Worm (Caenorhabditis elegans) whole organism, L4 larva: ENCODE measurements around the gene C01G12.16.

ENCODE experiments used
- F49E8.2 ChIP-seq: sonication (generic microtip); optimal IDR thresholded peaks from 2 replicates; lab custom pipeline; 2016; ENCODE audit warnings: missing compliant biosample characterization, mild to moderate bottlenecking, missing genetic modification characterization, borderline replicate concordance
- aha-1 ChIP-seq: fragments of 150-350 bp; peaks from one replicate; lab custom pipeline; 2014; ENCODE audit warnings: missing biosample characterization, missing genetic modification characterization
- ama-1 ChIP-seq: fragments of 150-350 bp; optimal IDR thresholded peaks from 2 replicates; lab custom pipeline; 2014; ENCODE audit warnings: inconsistent platforms, mixed read lengths
- arid-1 ChIP-seq: fragments of 200-800 bp; sonication (Bioruptor generic); conservative IDR thresholded peaks from 2 replicates; pipeline ENCODE4 v1.3.6; 2022; ENCODE audit warnings: missing genetic modification reagents, missing genetic modification characterization, missing compliant biosample characterization
- ceh-20 ChIP-seq: fragments of 200-800 bp; sonication (Bioruptor generic); IDR thresholded peaks from 2 replicates; pipeline ENCODE4 v1.3.6; 2022; ENCODE audit warnings: missing genetic modification reagents, missing genetic modification characterization, missing compliant biosample characterization
- ceh-28 ChIP-seq: fragments of 150-350 bp; optimal IDR thresholded peaks from 2 replicates; lab custom pipeline; 2014; ENCODE audit warnings: missing biosample characterization, missing genetic modification reagents, missing genetic modification characterization
- ceh-82 ChIP-seq: sonication (generic microtip); optimal IDR thresholded peaks from 2 replicates; lab custom pipeline; 2017; ENCODE audit warnings: missing biosample characterization, missing genetic modification characterization
- ces-1 ChIP-seq: fragments of 150-350 bp; sonication (generic microtip); optimal IDR thresholded peaks from 4 replicates; lab custom pipeline; 2014; ENCODE audit warnings: missing biosample characterization, missing genetic modification reagents, missing genetic modification characterization
- daf-19 ChIP-seq: fragments of 200-800 bp; sonication (Bioruptor generic); conservative IDR thresholded peaks from 2 replicates; pipeline ENCODE4 v1.3.6; 2022; ENCODE audit warnings: missing genetic modification characterization, missing compliant biosample characterization
- dmd-8 ChIP-seq: fragments of 200-800 bp; sonication (Bioruptor generic); IDR thresholded peaks from 2 replicates; pipeline ENCODE4 v1.3.6; 2022; ENCODE audit warnings: missing genetic modification characterization, missing compliant biosample characterization
- duxl-1 ChIP-seq: sonication (generic microtip); optimal IDR thresholded peaks from 2 replicates; lab custom pipeline; 2016; ENCODE audit warnings: mild to moderate bottlenecking, missing genetic modification characterization, moderate library complexity, missing compliant biosample characterization; ENCODE audit not compliant: poor library complexity
- fkh-10 ChIP-seq: fragments of 150-350 bp; optimal IDR thresholded peaks from 2 replicates; lab custom pipeline; 2014; ENCODE audit warnings: missing biosample characterization, missing genetic modification reagents, missing genetic modification characterization
- hmg-1.1 ChIP-seq: fragments of 200-800 bp; sonication (Bioruptor generic); IDR thresholded peaks from 2 replicates; pipeline ENCODE4 v1.3.6; 2022; ENCODE audit warnings: missing genetic modification reagents, missing genetic modification characterization, missing compliant biosample characterization
- lin-39 ChIP-seq: fragments of 150-350 bp; optimal IDR thresholded peaks from 2 replicates; lab custom pipeline; 2014; ENCODE audit warnings: missing biosample characterization, missing genetic modification reagents, missing genetic modification characterization
- mxl-2 ChIP-seq: fragments of 200-800 bp; sonication (Bioruptor generic); conservative IDR thresholded peaks from 2 replicates; pipeline ENCODE4 v1.3.6; 2022; ENCODE audit warnings: missing genetic modification reagents, missing genetic modification characterization, missing compliant biosample characterization
- mxl-3 ChIP-seq: fragments of 200-800 bp; sonication (Bioruptor generic); optimal IDR thresholded peaks from 2 replicates; lab custom pipeline; 2018; ENCODE audit warnings: mild to moderate bottlenecking, missing genetic modification characterization, missing compliant biosample characterization
- pqm-1 ChIP-seq: sonication (generic microtip); optimal IDR thresholded peaks from 2 replicates; lab custom pipeline; 2017; ENCODE audit warnings: missing biosample characterization, missing genetic modification characterization
- sdz-12 ChIP-seq: fragments of 200-800 bp; sonication (Bioruptor generic); optimal IDR thresholded peaks from 2 replicates; lab custom pipeline; 2018; ENCODE audit warnings: mild to moderate bottlenecking, missing genetic modification characterization, missing compliant biosample characterization
- set-16 ChIP-seq: fragments of 200-800 bp; sonication (Bioruptor generic); IDR thresholded peaks from 2 replicates; pipeline ENCODE4 v1.3.6; 2022; ENCODE audit warnings: missing genetic modification reagents, missing genetic modification characterization, missing compliant biosample characterization
- snpc-1.2 ChIP-seq: fragments of 200-800 bp; sonication (Bioruptor generic); IDR thresholded peaks from 2 replicates; pipeline ENCODE4 v1.3.6; 2022; ENCODE audit warnings: missing genetic modification reagents, missing genetic modification characterization, missing compliant biosample characterization
- unc-62 ChIP-seq, 3 experiments: fragments of 150-350 bp in 1 of 3; sonication (generic microtip); optimal IDR thresholded peaks in 2 of 3; peaks in 1 of 3; 1 replicate in 1 of 3; 2 replicates in 2 of 3; lab custom pipeline; 2014 to 2017; ENCODE audit warnings: missing biosample characterization in 3 of 3, missing genetic modification characterization in 3 of 3, missing genetic modification reagents in 3 of 3, missing genotype in 1 of 3
- vab-7 ChIP-seq: fragments of 200-800 bp; sonication (Bioruptor generic); IDR thresholded peaks from 2 replicates; pipeline ENCODE4 v1.3.6; 2022; ENCODE audit warnings: missing genetic modification reagents, missing genetic modification characterization, missing compliant biosample characterization
- zfp-3 ChIP-seq: fragments of 200-800 bp; sonication (Bioruptor generic); conservative IDR thresholded peaks from 2 replicates; pipeline ENCODE4 v1.3.6; 2022; ENCODE audit warnings: missing genetic modification reagents, missing genetic modification characterization, missing compliant biosample characterization

The C01G12.16 gene

DNA sequence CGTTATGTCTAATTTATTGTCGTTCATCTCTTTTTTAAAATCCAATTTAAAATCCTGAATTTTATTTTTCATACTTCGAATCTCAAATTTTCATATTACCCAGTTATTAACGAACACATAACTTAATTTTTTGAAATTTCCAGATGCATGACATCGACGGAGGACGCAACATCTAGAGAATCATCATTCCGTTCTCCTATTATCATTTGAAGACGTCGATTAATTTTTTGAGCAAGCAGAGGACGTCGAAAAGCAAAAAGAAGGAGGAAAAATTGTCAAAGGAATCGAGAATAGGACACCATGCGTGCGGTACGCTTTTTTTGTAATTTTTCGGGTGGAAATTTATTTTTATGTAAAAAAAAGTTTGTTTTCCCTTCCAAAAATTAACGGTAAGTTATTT lies 46.0 kb upstream of the C01G12.16 start, which contains the start of gene unc-103:
unc-103 (plus strand) TSS at position 301 of the 400 bp plus-strand sequence.
- no peak for TF ChIP-seq hmg-1.1 (GFP tag; lab: Robert Waterston, UW)
- TF ChIP-seq pqm-1, result no peak
- no peak for TF ChIP-seq duxl-1 (tag; lab: Kevin White, UChicago)
- no peak for TF ChIP-seq arid-1 (GFP tag; lab: Robert Waterston, UW)
- TF ChIP-seq vab-7 (GFP tag; lab: Robert Waterston, UW), result no peak

ce11 chrIII:4119736-4120135 lies 41.3 kb upstream of the C01G12.16 start:
- TF ChIP-seq aha-1 (tag; lab: Kevin White, UChicago), result peak; percentile 74
- no peak for TF ChIP-seq ceh-28 (tag; lab: Kevin White, UChicago)
- TF ChIP-seq ces-1 (GFP tag; lab: Kevin White, UChicago), result peak; percentile 54

DNA sequence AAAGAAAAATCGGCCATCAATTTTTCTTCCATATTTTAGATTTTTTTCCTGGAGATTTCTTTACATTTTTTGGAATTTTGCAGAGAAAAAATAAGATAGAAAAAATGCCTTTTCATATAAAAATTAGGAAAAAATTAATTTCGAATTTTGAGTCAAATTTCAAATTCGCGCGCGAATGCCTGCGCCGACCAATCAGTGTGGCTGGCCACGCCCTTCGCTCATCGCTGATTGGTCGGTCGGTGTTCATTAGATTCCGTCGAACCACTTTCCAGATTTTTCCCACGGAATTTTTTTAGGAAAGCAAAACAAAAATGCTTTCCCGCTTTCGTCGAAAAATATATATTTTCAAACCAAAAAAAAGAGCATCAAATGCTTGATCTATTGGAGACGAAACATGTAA lies 40.7 kb upstream of the C01G12.16 start:
- TF ChIP-seq aha-1 (tag; lab: Kevin White, UChicago), result peak; percentile 66
- no peak for TF ChIP-seq ceh-82 (tag; lab: Kevin White, UChicago)
- no peak for TF ChIP-seq lin-39 (tag; lab: Kevin White, UChicago)

ce11 chrIII:4123277-4123676 lies 37.8 kb upstream of the C01G12.16 start:
- TF ChIP-seq ceh-20, result no peak
- TF ChIP-seq zfp-3 (GFP tag; lab: Robert Waterston, UW), result no peak

DNA sequence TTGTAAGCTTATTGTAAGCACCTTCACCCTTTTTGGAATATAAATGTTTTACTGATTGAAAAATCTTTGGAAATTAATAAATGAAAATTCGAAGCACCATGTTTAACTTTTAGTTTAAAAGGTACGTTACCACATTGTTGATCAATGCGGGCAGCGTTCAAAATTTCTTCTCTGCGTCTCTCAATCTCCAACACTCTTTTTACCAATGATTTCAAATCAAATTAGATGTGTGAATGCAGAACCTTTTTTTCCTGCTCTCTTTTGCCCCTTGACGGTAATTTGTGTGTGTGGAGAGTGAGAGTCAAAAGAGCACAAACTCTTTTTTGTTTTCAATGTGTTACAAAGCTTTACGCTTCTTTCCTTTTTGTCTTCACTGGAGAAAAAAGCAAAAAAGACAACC lies 37.1 kb upstream of the C01G12.16 start:
- peak; percentile 54 for TF ChIP-seq fkh-10 (GFP tag; lab: Kevin White, UChicago)
- TF ChIP-seq sdz-12 (GFP tag; lab: Kevin White, UChicago), result no peak
- TF ChIP-seq, all 104 proteins: peak for 1

DNA sequence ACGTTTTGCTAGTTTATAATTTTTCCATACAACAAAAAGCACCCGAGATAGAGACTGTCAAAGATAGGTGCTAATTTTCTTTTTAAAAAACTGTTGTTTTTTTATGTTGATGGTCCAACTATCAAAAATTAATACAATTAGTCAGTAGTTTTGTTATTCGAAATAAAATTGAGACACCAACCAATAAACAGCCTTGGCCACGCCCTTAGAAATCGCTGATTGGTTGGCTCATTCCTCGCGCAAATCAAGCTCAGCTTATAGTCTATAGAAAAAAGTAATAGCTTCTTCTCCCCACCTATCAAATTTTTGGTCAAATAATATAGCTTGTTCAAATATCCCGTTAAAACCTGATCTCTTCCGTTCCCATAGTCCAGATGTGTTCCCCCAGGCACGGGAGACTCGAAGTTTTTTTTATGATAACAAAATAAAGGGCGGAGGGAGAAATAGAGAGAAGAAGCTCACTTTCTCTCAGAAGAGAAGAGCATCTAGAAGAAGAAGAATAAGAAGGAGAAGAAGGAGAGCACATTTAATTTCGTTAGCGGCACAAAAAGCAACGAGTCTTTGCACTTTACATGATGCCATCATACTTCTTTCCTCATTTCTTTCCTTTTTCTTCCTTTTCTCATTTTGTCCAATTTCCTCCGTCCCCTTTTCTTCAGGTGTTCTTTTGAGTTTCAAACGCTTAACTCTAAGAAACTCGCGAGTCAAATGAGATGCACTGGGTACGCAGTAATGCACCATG lies 29.1 kb upstream of the C01G12.16 start:
- TF ChIP-seq snpc-1.2 (GFP tag; lab: Robert Waterston, UW), result no peak
- TF ChIP-seq ces-1 (GFP tag; lab: Kevin White, UChicago), result peak; percentile 67

DNA sequence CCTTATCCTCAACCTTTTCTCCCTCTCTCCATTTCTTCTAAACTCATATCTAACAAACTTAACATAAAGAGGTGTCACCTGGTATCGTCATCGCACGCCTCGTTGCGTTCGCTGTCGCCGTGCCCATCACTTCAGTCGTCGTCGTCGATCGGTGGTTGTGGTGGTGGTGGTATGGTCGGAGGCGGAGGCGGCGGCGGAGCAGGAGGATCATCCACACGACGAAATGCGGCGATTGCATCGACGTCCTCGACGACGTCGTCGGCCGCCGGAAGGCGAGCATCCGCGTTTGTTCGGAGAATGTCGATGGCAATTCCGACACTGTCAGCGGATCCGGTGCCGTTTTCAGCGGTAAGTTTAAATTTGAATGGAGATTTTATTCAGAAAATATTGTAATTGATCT lies 27.0 kb upstream of the C01G12.16 start:
- TF ChIP-seq zfp-3 (GFP tag; lab: Robert Waterston, UW), result no peak
- TF ChIP-seq dmd-8, result no peak
- no peak for TF ChIP-seq mxl-2 (GFP tag; lab: Robert Waterston, UW)
- no peak for TF ChIP-seq mxl-3 (GFP tag; lab: Kevin White, UChicago)
- no peak for TF ChIP-seq aha-1 (tag; lab: Kevin White, UChicago)
- TF ChIP-seq daf-19 (GFP tag; lab: Robert Waterston, UW), result no peak
- no peak for TF ChIP-seq ceh-82 (tag; lab: Kevin White, UChicago)
- TF ChIP-seq set-16 (GFP tag; lab: Robert Waterston, UW), result peak; percentile 93

DNA sequence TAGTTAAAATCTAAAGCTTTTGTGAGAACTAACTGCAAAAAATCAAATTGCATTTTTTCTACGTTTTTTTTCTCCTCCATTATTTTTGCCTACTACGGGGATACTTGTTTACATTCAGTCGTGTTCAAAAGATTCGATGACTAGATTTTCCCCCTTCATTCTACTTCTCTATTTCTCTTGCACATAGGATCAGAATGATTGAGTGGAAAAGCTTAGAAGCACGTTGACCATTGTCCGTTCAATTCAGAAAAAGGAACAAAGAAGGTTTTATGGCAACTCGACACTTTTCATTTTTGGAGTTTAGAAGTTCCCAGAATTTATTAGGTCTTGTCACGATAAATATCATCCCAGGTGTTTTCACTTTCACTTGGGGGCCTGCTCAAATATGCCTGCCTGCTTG lies 23.9 kb upstream of the C01G12.16 start:
- TF ChIP-seq F49E8.2 (tag; lab: Kevin White, UChicago), result no peak
- TF ChIP-seq ceh-28 (tag; lab: Kevin White, UChicago), result no peak
- TF ChIP-seq ceh-20, result no peak
- TF ChIP-seq ama-1 (lab: Kevin White, UChicago), result no peak
- TF ChIP-seq unc-62 (GFP tag; optimal IDR thresholded peaks at IDR 0.05 in 1 of 2; lab: Kevin White, UChicago), result peak in 1 of 2 experiments; percentile 66
- no peak for TF ChIP-seq unc-62 (tag; optimal IDR thresholded peaks at IDR 0.05; lab: Kevin White, UChicago)
